Fruit fly (Drosophila melanogaster) whole organism: ENCODE results near the gene CG46280.

ENCODE experiments used
- CG8478 ChIP-seq: fragments of >200 bp; optimal IDR thresholded peaks from 2 replicates; lab custom pipeline; 2018; ENCODE audit warnings: inconsistent platforms
- Dll ChIP-seq: fragments of >200 bp; optimal IDR thresholded peaks from 2 replicates; lab custom pipeline; 2017

DNA sequence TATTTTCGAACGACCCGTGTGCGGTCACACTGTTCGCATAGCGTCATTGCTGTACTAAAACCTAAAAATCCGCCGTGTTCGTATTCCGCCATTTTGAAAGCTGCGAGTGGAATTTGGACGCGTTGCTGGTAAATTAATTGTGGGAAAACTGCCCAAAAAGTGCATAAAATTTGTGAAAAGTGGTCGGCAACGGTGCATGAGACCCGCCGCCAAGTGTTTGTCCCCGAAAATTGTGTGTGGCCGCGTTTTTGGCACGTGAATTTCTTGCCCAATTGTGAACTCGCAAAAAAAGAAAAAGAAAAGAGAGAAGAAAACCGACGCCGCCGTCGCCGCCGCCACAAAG, 18.9 kb downstream of the CG46280 start, which contains the start of gene CtBP:
- TF ChIP-seq CG8478 (lab: Kevin White, UChicago) (no peak), Dll (lab: Kevin White, UChicago) (no peak)
